Fruit fly (Drosophila melanogaster): ENCODE results near the gene ldd.

dm6 chrX:21116864-21117464, 6.5 kb upstream of the ldd start, which contains the start of the genes unc and CG15445:
- TF ChIP-seq CG8478 (optimal IDR thresholded peaks at IDR 0.05) = no peak
- TF ChIP-seq Stat92E (GFP tag; optimal IDR thresholded peaks at IDR 0.05) = no peak
- TF ChIP-seq Dfd (GFP tag; optimal IDR thresholded peaks at IDR 0.05) = no peak
- no peak for TF ChIP-seq B-H2 (GFP tag; optimal IDR thresholded peaks at IDR 0.05)
- TF ChIP-seq CG8388 (GFP tag; optimal IDR thresholded peaks at IDR 0.05) = no peak
- no peak for TF ChIP-seq CG18599 (GFP tag; optimal IDR thresholded peaks at IDR 0.05)
- no peak for TF ChIP-seq klu (GFP tag; IDR thresholded peaks at IDR 0.05)
- no peak for TF ChIP-seq Dip2 (GFP tag; IDR thresholded peaks at IDR 0.05)
- no peak for TF ChIP-seq CG17612 (GFP tag; IDR thresholded peaks at IDR 0.05)
- peak; percentile 77 for TF ChIP-seq Abd-B (GFP tag; optimal IDR thresholded peaks at IDR 0.05)
